Fruit fly (Drosophila melanogaster) whole organism, adult: Measurements from ENCODE around the gene CG31871.

Experiments
- CG7101 ChIP-seq: fragments of 200-800 bp; sonication (Bioruptor generic); optimal IDR thresholded peaks from 2 replicates; lab custom pipeline; 2018; ENCODE audit warnings: missing biosample characterization, mild to moderate bottlenecking, missing genetic modification characterization, moderate library complexity
- Hr96 ChIP-seq: fragments of 200-800 bp; sonication (Bioruptor generic); optimal IDR thresholded peaks from 2 replicates; lab custom pipeline; 2016; ENCODE audit warnings: missing biosample characterization, missing genetic modification characterization
- ovo ChIP-seq: fragments of 200-800 bp; sonication (Bioruptor generic); optimal IDR thresholded peaks from 2 replicates; lab custom pipeline; 2016; ENCODE audit warnings: missing biosample characterization, missing genetic modification characterization
- toe ChIP-seq: fragments of 200-800 bp; sonication (Bioruptor generic); optimal IDR thresholded peaks from 2 replicates; lab custom pipeline; 2016; ENCODE audit warnings: missing biosample characterization, missing genetic modification characterization

- TF ChIP-seq ovo (GFP tag; lab: Kevin White, UChicago) (no peak), toe (GFP tag; lab: Kevin White, UChicago) (no peak), CG7101 (tag; lab: Kevin White, UChicago) (no peak), Hr96 (no peak)
Measured at dm6 chr2L:10651313-10651712, 10.6 kb upstream of the CG31871 start, which contains the start of gene dbf.
